Fruit fly (Drosophila melanogaster) whole organism, embryonic: ENCODE measurements around the gene Snm1.
A peak's percentile ranks its signal among the peaks of the same experiment; 100 is the strongest.

Experiments
- Aef1 ChIP-seq: fragments of 200-800 bp; sonication (Bioruptor generic); IDR thresholded peaks from 3 replicates; pipeline ENCODE4 v1.3.6; 2022; ENCODE audit warnings: missing biosample characterization, missing genetic modification characterization
- Bgb ChIP-seq: fragments of 200-800 bp; sonication (Bioruptor generic); IDR thresholded peaks from 2 replicates; pipeline ENCODE4 v1.3.6; 2022; ENCODE audit warnings: missing biosample characterization, missing genetic modification characterization; ENCODE audit not compliant: partially characterized antibody
- BtbVII ChIP-seq: fragments of 200-800 bp; sonication (Bioruptor generic); optimal IDR thresholded peaks from 3 replicates; lab custom pipeline; 2017; ENCODE audit warnings: missing biosample characterization, mild to moderate bottlenecking, missing genetic modification characterization
- CG10147 ChIP-seq: fragments of 200-800 bp; sonication (Bioruptor generic); optimal IDR thresholded peaks from 2 replicates; lab custom pipeline; 2019; ENCODE audit warnings: missing biosample characterization, mild to moderate bottlenecking, missing genetic modification characterization, moderate library complexity
- CG10543 ChIP-seq: fragments of 200-800 bp; sonication (Bioruptor generic); optimal IDR thresholded peaks from 3 replicates; lab custom pipeline; 2017; ENCODE audit warnings: missing biosample characterization, mild to moderate bottlenecking, missing genetic modification characterization, moderate library complexity
- CG17802 ChIP-seq: fragments of 200-800 bp; sonication (Bioruptor generic); optimal IDR thresholded peaks from 2 replicates; lab custom pipeline; 2018; ENCODE audit warnings: missing biosample characterization, mild to moderate bottlenecking, missing genetic modification characterization, moderate library complexity
- CG17912 ChIP-seq: fragments of 200-800 bp; sonication (Bioruptor generic); optimal IDR thresholded peaks from 2 replicates; lab custom pipeline; 2018; ENCODE audit warnings: missing biosample characterization, mild to moderate bottlenecking, missing genetic modification characterization
- CG18476 ChIP-seq: fragments of 200-800 bp; sonication (Bioruptor generic); optimal IDR thresholded peaks from 2 replicates; lab custom pipeline; 2016; ENCODE audit warnings: missing biosample characterization, mild to moderate bottlenecking, missing genetic modification characterization
- CG18599 ChIP-seq: fragments of 200-800 bp; sonication (Bioruptor generic); optimal IDR thresholded peaks from 3 replicates; lab custom pipeline; 2017; ENCODE audit warnings: missing biosample characterization, missing genetic modification characterization, mild to moderate bottlenecking, moderate library complexity, missing genetic modification reagents
- CG30403 ChIP-seq: fragments of 200-800 bp; sonication (Bioruptor generic); optimal IDR thresholded peaks from 3 replicates; lab custom pipeline; 2016; ENCODE audit warnings: missing biosample characterization, missing genetic modification characterization
- CG3281 ChIP-seq: fragments of 200-800 bp; sonication (Bioruptor generic); optimal IDR thresholded peaks from 3 replicates; lab custom pipeline; 2017; ENCODE audit warnings: missing biosample characterization, mild to moderate bottlenecking, missing genetic modification characterization
- CG6254 ChIP-seq: fragments of 200-800 bp; sonication (Bioruptor generic); optimal IDR thresholded peaks from 3 replicates; lab custom pipeline; 2017; ENCODE audit warnings: mild to moderate bottlenecking, missing biosample characterization, missing genetic modification reagents, missing genetic modification characterization
- CG7839 ChIP-seq: fragments of 200-800 bp; sonication (Bioruptor generic); optimal IDR thresholded peaks from 3 replicates; lab custom pipeline; 2018; ENCODE audit warnings: missing biosample characterization, mild to moderate bottlenecking, missing genetic modification characterization, moderate library complexity
- D19A ChIP-seq: fragments of 200-800 bp; optimal IDR thresholded peaks from 3 replicates; lab custom pipeline; 2019; ENCODE audit warnings: missing biosample characterization, mild to moderate bottlenecking, missing genetic modification characterization, moderate library complexity
- Dip2 ChIP-seq: fragments of 200-800 bp; sonication (Bioruptor generic); IDR thresholded peaks from 2 replicates; pipeline ENCODE4 v1.3.6; 2022; ENCODE audit warnings: missing biosample characterization, missing genetic modification characterization
- Doc3 ChIP-seq: fragments of 200-800 bp; sonication (Bioruptor generic); IDR thresholded peaks from 3 replicates; pipeline ENCODE4 v1.3.6; 2022; ENCODE audit warnings: missing biosample characterization, missing genetic modification characterization; ENCODE audit not compliant: partially characterized antibody
- Eip74EF ChIP-seq, 2 experiments: fragments of 200-800 bp in 1 of 2; fragments of >200 bp in 1 of 2; sonication (Bioruptor generic) in 1 of 2; optimal IDR thresholded peaks; 2 replicates each; lab custom pipeline; 2017 to 2019; ENCODE audit warnings: missing biosample characterization in 2 of 2, missing genetic modification characterization in 2 of 2, mild to moderate bottlenecking in 1 of 2, moderate library complexity in 1 of 2
- MESR4 ChIP-seq: fragments of 200-800 bp; sonication (Bioruptor generic); optimal IDR thresholded peaks from 2 replicates; lab custom pipeline; 2018; ENCODE audit warnings: missing biosample characterization, mild to moderate bottlenecking, missing genetic modification characterization, moderate library complexity
- Meics ChIP-seq: fragments of 200-800 bp; sonication (Bioruptor generic); optimal IDR thresholded peaks from 2 replicates; lab custom pipeline; 2017; ENCODE audit warnings: missing biosample characterization, mild to moderate bottlenecking, missing genetic modification characterization
- NFAT ChIP-seq: fragments of 200-800 bp; sonication (Bioruptor generic); IDR thresholded peaks from 2 replicates; pipeline ENCODE4 v1.3.6; 2022; ENCODE audit warnings: missing biosample characterization, missing genetic modification characterization
- NfI ChIP-seq: fragments of 200-800 bp; sonication (Bioruptor generic); optimal IDR thresholded peaks from 3 replicates; lab custom pipeline; 2018; ENCODE audit warnings: missing biosample characterization, mild to moderate bottlenecking, missing genetic modification characterization, moderate library complexity
- Spps ChIP-seq: fragments of 200-800 bp; sonication (Bioruptor generic); optimal IDR thresholded peaks from 2 replicates; lab custom pipeline; 2018; ENCODE audit warnings: missing biosample characterization, mild to moderate bottlenecking, missing genetic modification characterization
- Stat92E ChIP-seq, 3 experiments: fragments of >200 bp in 2 of 3; fragments of 200-800 bp in 1 of 3; sonication (Bioruptor generic) in 1 of 3; optimal IDR thresholded peaks; 2 replicates each; lab custom pipeline; 2017 to 2019; ENCODE audit warnings: missing biosample characterization in 3 of 3, missing genetic modification characterization in 3 of 3, mild to moderate bottlenecking in 1 of 3, moderate library complexity in 1 of 3
- abd-A ChIP-seq: fragments of 200-800 bp; sonication (Bioruptor generic); optimal IDR thresholded peaks from 3 replicates; lab custom pipeline; 2019; ENCODE audit warnings: missing biosample characterization, mild to moderate bottlenecking, missing genetic modification characterization, moderate library complexity
- ap ChIP-seq: fragments of 200-800 bp; sonication (Bioruptor generic); IDR thresholded peaks from 2 replicates; pipeline ENCODE4 v1.3.6; 2022; ENCODE audit warnings: missing biosample characterization, missing genetic modification characterization
- crc ChIP-seq: fragments of 200-800 bp; sonication (Bioruptor generic); optimal IDR thresholded peaks from 2 replicates; lab custom pipeline; 2016; ENCODE audit warnings: missing biosample characterization, missing genetic modification characterization
- dm ChIP-seq: fragments of 200-800 bp; sonication (Bioruptor generic); optimal IDR thresholded peaks from 3 replicates; lab custom pipeline; 2016; ENCODE audit warnings: missing biosample characterization, missing genetic modification characterization
- grau ChIP-seq: fragments of 200-800 bp; optimal IDR thresholded peaks from 3 replicates; lab custom pipeline; 2019; ENCODE audit warnings: missing biosample characterization, mild to moderate bottlenecking, missing genetic modification characterization, moderate library complexity
- gsb-n ChIP-seq: fragments of 200-800 bp; sonication (Bioruptor generic); optimal IDR thresholded peaks from 3 replicates; lab custom pipeline; 2018; ENCODE audit warnings: missing biosample characterization, mild to moderate bottlenecking, missing genetic modification characterization
- kay ChIP-seq: fragments of 200-800 bp; sonication (Bioruptor generic); optimal IDR thresholded peaks from 2 replicates; lab custom pipeline; 2016; ENCODE audit warnings: missing biosample characterization, missing genetic modification characterization
- lilli ChIP-seq: fragments of 200-800 bp; sonication (Bioruptor generic); optimal IDR thresholded peaks from 3 replicates; lab custom pipeline; 2016; ENCODE audit warnings: missing biosample characterization, missing genetic modification characterization
- mam ChIP-seq: fragments of 200-800 bp; sonication (Bioruptor generic); optimal IDR thresholded peaks from 3 replicates; lab custom pipeline; 2016; ENCODE audit warnings: missing biosample characterization, missing genetic modification characterization
- nerfin-2 ChIP-seq: fragments of 200-800 bp; sonication (Bioruptor generic); IDR thresholded peaks from 2 replicates; pipeline ENCODE4 v1.3.6; 2022; ENCODE audit warnings: missing biosample characterization, missing genetic modification characterization; ENCODE audit not compliant: partially characterized antibody
- onecut ChIP-seq: fragments of 200-800 bp; sonication (Bioruptor generic); IDR thresholded peaks from 2 replicates; pipeline ENCODE4 v1.3.6; 2022; ENCODE audit warnings: missing biosample characterization, missing genetic modification characterization
- pita ChIP-seq: fragments of 200-800 bp; sonication (Bioruptor generic); optimal IDR thresholded peaks from 2 replicates; lab custom pipeline; 2017; ENCODE audit warnings: missing biosample characterization, mild to moderate bottlenecking, missing genetic modification characterization
- prd ChIP-seq, 3 experiments: fragments of >200 bp in 2 of 3; fragments of 200-800 bp in 1 of 3; sonication (Bioruptor generic) in 1 of 3; optimal IDR thresholded peaks in 2 of 3; IDR thresholded peaks in 1 of 3; 2 replicates in 2 of 3; 3 replicates in 1 of 3; pipeline versions ENCODE4 v1.3.6 to Lab custom; 2017 to 2022; ENCODE audit warnings: missing biosample characterization in 1 of 3, missing genetic modification characterization in 1 of 3
- pum ChIP-seq: fragments of 200-800 bp; sonication (Bioruptor generic); optimal IDR thresholded peaks from 2 replicates; lab custom pipeline; 2016; ENCODE audit warnings: missing biosample characterization, missing genetic modification characterization
- rib ChIP-seq: fragments of 200-800 bp; sonication (Bioruptor generic); IDR thresholded peaks from 2 replicates; pipeline ENCODE4 v1.3.6; 2022; ENCODE audit warnings: missing biosample characterization, missing genetic modification characterization
- run ChIP-seq: fragments of 200-800 bp; sonication (Bioruptor generic); optimal IDR thresholded peaks from 3 replicates; lab custom pipeline; 2018; ENCODE audit warnings: missing biosample characterization, mild to moderate bottlenecking, missing genetic modification characterization
- scrt ChIP-seq: fragments of 200-800 bp; sonication (Bioruptor generic); optimal IDR thresholded peaks from 2 replicates; lab custom pipeline; 2018; ENCODE audit warnings: missing biosample characterization, mild to moderate bottlenecking, missing genetic modification characterization, moderate library complexity
- sens-2 ChIP-seq: fragments of 200-800 bp; sonication (Bioruptor generic); IDR thresholded peaks from 2 replicates; pipeline ENCODE4 v1.3.6; 2022; ENCODE audit warnings: missing biosample characterization, missing genetic modification characterization
- sima ChIP-seq: fragments of 200-800 bp; sonication (Bioruptor generic); optimal IDR thresholded peaks from 2 replicates; lab custom pipeline; 2016; ENCODE audit warnings: missing biosample characterization, missing genetic modification characterization
- sqz ChIP-seq: fragments of 200-800 bp; sonication (Bioruptor generic); optimal IDR thresholded peaks from 3 replicates; lab custom pipeline; 2018; ENCODE audit warnings: missing biosample characterization, mild to moderate bottlenecking, missing genetic modification characterization
- tll ChIP-seq, 2 experiments: fragments of 200-800 bp in 1 of 2; fragments of >200 bp in 1 of 2; sonication (Bioruptor generic) in 1 of 2; optimal IDR thresholded peaks; 2 replicates each; lab custom pipeline; 2017 to 2019; ENCODE audit warnings: missing biosample characterization in 2 of 2, missing genetic modification characterization in 2 of 2, mild to moderate bottlenecking in 1 of 2, moderate library complexity in 1 of 2
- vfl ChIP-seq: fragments of 200-800 bp; sonication (Bioruptor generic); optimal IDR thresholded peaks from 2 replicates; lab custom pipeline; 2016; ENCODE audit warnings: missing biosample characterization, missing genetic modification characterization
- zen2 ChIP-seq: fragments of 200-800 bp; sonication (Bioruptor generic); IDR thresholded peaks from 3 replicates; pipeline ENCODE4 v1.3.6; 2022; ENCODE audit warnings: missing biosample characterization, missing genetic modification characterization; ENCODE audit not compliant: partially characterized antibody

Gene Snm1

DNA sequence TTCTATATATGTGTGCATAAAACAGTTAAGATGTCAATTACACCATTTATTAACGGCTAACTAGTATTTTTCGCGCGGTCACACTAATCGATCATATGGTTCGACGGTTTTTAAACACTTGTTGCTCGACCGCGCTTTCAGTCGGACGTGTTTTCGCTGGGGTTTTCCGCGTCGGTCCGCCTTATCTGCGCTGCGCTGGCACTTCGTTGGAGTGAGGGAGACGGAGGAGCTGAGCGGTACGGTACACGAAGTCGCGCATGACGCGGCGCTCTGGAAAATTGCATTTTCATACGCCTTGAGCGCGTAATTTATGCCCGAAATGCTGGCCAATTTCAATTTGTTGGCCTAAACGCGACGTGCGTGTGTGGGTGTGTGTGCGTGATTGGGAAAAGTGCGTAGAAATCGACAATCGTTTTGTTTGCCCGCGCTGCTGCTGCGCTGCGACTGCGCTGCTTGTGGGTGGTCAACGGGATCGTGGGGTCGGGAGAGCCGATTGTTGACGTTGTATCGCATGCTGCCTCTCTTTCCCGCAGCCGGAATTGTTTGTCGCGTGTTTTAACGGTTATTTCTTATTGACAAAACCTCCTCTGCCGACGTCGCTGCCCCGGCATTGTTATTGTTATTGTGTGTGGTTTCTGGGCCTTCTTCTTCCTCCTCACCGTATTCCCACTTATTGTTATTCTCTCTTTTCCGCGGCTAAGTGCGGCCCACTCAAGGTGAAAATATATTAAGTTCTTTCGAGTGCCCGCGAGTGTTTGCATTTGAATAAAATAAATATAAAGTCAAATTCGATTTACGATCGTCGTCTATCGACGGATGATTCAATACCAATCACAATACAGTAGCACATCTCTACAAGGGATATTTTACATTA lies 37.6 kb upstream of the Snm1 start, which contains the start of gene Itpr (continued):
- no peak for TF ChIP-seq tll (GFP tag; optimal IDR thresholded peaks at IDR 0.05; lab: Kevin White, UChicago)
- TF ChIP-seq pum (GFP tag; lab: Kevin White, UChicago) = no peak
- peak; percentile 43 for TF ChIP-seq Meics
- peak; percentile 27 for TF ChIP-seq dm (GFP tag; lab: Kevin White, UChicago)
- TF ChIP-seq CG10147 = no peak
- peak in 1 of 2 experiments; percentile 55 for TF ChIP-seq Eip74EF (GFP tag; optimal IDR thresholded peaks at IDR 0.05; lab: Kevin White, UChicago)
- TF ChIP-seq BtbVII (GFP tag; lab: Kevin White, UChicago) = peak; percentile 32
- peak; percentile 41 for TF ChIP-seq MESR4 (GFP tag; lab: Kevin White, UChicago)
- no peak for TF ChIP-seq Doc3 (GFP tag; lab: Robert Waterston, UW)
- TF ChIP-seq sens-2 (GFP tag; lab: Robert Waterston, UW) = no peak
- no peak for TF ChIP-seq crc (GFP tag; lab: Kevin White, UChicago)
- no peak for TF ChIP-seq lilli (GFP tag; lab: Kevin White, UChicago)
- 0 out of 3 replicates have a peak, but pooled peaks have one; percentile 21 for TF ChIP-seq Aef1
- no peak for TF ChIP-seq CG3281
- no peak for TF ChIP-seq CG18476 (GFP tag; lab: Kevin White, UChicago)
- TF ChIP-seq Stat92E (GFP tag; optimal IDR thresholded peaks at IDR 0.05; lab: Kevin White, UChicago) = no peak
- TF ChIP-seq CG7839 (tag; lab: Kevin White, UChicago) = no peak
- no peak for TF ChIP-seq sima (GFP tag; lab: Kevin White, UChicago)
- TF ChIP-seq Dip2 (GFP tag; lab: Robert Waterston, UW) = no peak
- no peak for TF ChIP-seq gsb-n (tag; lab: Kevin White, UChicago)
- peak; percentile 53; the same call in 1 of the 2 replicates for TF ChIP-seq Bgb (GFP tag; lab: Robert Waterston, UW)
- TF ChIP-seq CG18599 = no peak
- no peak for TF ChIP-seq pita
- TF ChIP-seq ap = no peak
- no peak for TF ChIP-seq D19A (tag; lab: Kevin White, UChicago)
- TF ChIP-seq CG6254 (GFP tag; lab: Kevin White, UChicago) = no peak
- TF ChIP-seq nerfin-2 = no peak
- TF ChIP-seq prd (optimal IDR thresholded peaks at IDR 0.05; lab: Kevin White, UChicago) = no peak
- peak; percentile 13; the same call in 1 of the 3 replicates for TF ChIP-seq prd (GFP tag; IDR thresholded peaks at IDR 0.05; lab: Robert Waterston, UW)
- 0 out of 2 replicates have a peak, but pooled peaks have one; percentile 3 for TF ChIP-seq NFAT (GFP tag; lab: Robert Waterston, UW)
- TF ChIP-seq rib (GFP tag; lab: Robert Waterston, UW) = peak; percentile 68; the same call in 1 of the 2 replicates
- TF ChIP-seq Spps (tag; lab: Kevin White, UChicago) = no peak
- TF ChIP-seq abd-A (tag; lab: Kevin White, UChicago) = no peak
- TF ChIP-seq zen2 (GFP tag; lab: Robert Waterston, UW) = no peak
- TF ChIP-seq kay = peak; percentile 55
- no peak for TF ChIP-seq vfl
- no peak for TF ChIP-seq CG17912 (GFP tag; lab: Kevin White, UChicago)
- TF ChIP-seq NfI (GFP tag; lab: Kevin White, UChicago) = no peak
- TF ChIP-seq grau (tag; lab: Kevin White, UChicago) = peak; percentile 68
- TF ChIP-seq CG17802 (tag; lab: Kevin White, UChicago) = no peak
- no peak for TF ChIP-seq run (tag; lab: Kevin White, UChicago)
- no peak for TF ChIP-seq CG10543 (GFP tag; lab: Kevin White, UChicago)
- no peak for TF ChIP-seq sqz (GFP tag; lab: Kevin White, UChicago)
- no peak for TF ChIP-seq CG30403
- peak; percentile 2 for TF ChIP-seq scrt (GFP tag; lab: Kevin White, UChicago)
- TF ChIP-seq mam (GFP tag; lab: Kevin White, UChicago) = no peak
- 0 out of 2 replicates have a peak, but pooled peaks have one; percentile 17 for TF ChIP-seq onecut (GFP tag; lab: Robert Waterston, UW)
